Fruit fly (Drosophila melanogaster) whole organism, pupa: ENCODE data around the gene CG33523.

Experiments
- CG14655 ChIP-seq: fragments of 200-800 bp; sonication (Bioruptor generic); optimal IDR thresholded peaks from 3 replicates; lab custom pipeline; 2017; ENCODE audit warnings: mild to moderate bottlenecking, missing biosample characterization, missing genetic modification reagents, missing genetic modification characterization
- CG32121 ChIP-seq: fragments of 200-800 bp; sonication (Bioruptor generic); IDR thresholded peaks from 2 replicates; pipeline ENCODE4 v1.3.6; 2022; ENCODE audit warnings: missing biosample characterization, missing genetic modification characterization

dm6 chr3L:5920778-5921177 lies 2.9 kb upstream of the CG33523 start:
- TF ChIP-seq CG14655 (GFP tag; lab: Kevin White, UChicago) (no peak), CG32121 (GFP tag; lab: Robert Waterston, UW) (no peak)
